Worm (Caenorhabditis elegans) whole organism, young adult: ENCODE measurements around the gene btb-2.

Experiments
- B0261.1 ChIP-seq: sonication (generic microtip); optimal IDR thresholded peaks from 2 replicates; lab custom pipeline; 2016; ENCODE audit warnings: mild to moderate bottlenecking, missing genetic modification characterization, moderate library complexity, missing compliant biosample characterization
- pha-4 ChIP-seq: fragments of 150-350 bp; sonication (generic microtip); optimal IDR thresholded peaks from 2 replicates; lab custom pipeline; 2014; ENCODE audit warnings: missing biosample characterization, missing genetic modification reagents, missing genetic modification characterization
- rpc-1 ChIP-seq, 2 experiments: fragments of 150-350 bp in 1 of 2; sonication (generic microtip) in 1 of 2; optimal IDR thresholded peaks; 2 replicates each; lab custom pipeline; 2014 to 2018; ENCODE audit warnings: missing biosample characterization in 1 of 2, missing genetic modification characterization in 1 of 2, missing genetic modification reagents in 1 of 2, missing genotype in 1 of 2

DNA sequence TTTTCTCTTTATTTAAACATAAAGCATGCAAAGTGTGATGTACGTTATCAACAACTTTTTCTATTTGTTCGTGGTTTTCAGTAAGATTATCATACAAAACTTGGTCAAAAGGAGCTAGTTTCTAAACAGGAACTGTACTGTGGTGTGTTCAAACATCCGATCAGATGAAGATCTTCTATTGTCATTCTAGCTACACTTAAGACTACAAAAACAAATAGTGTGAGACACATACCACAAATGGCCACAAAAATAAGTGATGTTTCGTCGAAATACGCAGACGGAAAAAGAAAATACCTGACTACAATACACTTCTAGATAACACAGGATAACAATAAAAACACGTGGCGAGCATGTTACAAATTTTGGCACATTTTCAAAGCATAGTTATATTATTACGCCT, 46.9 kb downstream of the btb-2 start:
- TF ChIP-seq rpc-1 (optimal IDR thresholded peaks at IDR 0.05; lab: Kevin White, UChicago) (no peak), rpc-1 (tag; optimal IDR thresholded peaks at IDR 0.05; lab: Kevin White, UChicago) (no peak), pha-4 (tag; lab: Kevin White, UChicago) (no peak), B0261.1 (tag; lab: Kevin White, UChicago) (no peak)
